Worm (Caenorhabditis elegans): ENCODE results near the gene C07E3.4.
A peak's percentile ranks its signal among the peaks of the same experiment; 100 is the strongest.

The C07E3.4 gene

DNA sequence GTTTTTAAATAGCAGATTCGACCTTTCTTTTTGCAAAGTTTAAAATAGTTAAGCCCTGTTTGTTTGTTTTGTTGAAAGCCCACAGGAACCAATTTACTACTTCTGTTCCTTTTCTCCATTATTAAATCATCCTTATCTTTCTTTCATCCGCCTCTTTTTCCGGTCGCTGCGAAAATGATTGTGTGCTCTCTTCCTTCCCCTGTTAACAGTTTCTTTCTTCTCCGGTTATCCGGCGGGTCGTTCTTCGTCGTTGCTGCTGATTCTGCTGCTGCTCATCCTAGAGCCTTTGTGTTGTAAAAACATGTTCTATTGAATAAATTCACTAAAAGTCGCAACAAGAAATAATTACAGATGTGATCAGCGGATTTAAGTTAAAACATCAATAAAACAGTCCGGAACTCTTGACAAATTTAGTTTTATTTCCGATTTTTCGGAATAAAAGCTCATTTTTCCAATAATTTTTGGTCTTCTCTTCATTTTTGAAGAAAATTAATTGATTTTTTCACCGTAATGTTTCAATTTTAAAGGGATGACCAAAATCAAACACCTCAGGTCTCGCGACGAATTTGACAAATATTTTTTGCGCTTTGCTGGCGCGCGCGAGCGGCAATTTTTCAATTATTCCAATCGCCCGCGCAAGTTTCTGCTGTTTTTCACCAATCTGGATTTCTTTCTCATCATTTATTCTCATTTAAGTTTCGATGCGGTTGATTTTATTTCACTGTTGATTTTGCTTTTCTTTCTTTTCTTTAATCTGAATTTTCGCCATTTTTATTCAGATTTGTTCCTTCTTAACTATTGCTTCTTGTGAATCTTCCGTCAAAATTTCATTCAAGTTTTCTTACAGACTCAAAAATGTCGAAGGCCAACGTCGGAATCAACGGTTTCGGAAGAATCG is 32.9 kb downstream of the C07E3.4 start, which contains the start of gene gpd-1 (continued):
- no peak for TF ChIP-seq attf-4 (tag; optimal IDR thresholded peaks at IDR 0.05)
- TF ChIP-seq Y5F2A.4 (GFP tag; optimal IDR thresholded peaks at IDR 0.05): no peak
- no peak for TF ChIP-seq lin-1 (GFP tag; IDR thresholded peaks at IDR 0.05)
- no peak for TF ChIP-seq zag-1 (tag; optimal IDR thresholded peaks at IDR 0.05)
- TF ChIP-seq snpc-4 (tag; optimal IDR thresholded peaks at IDR 0.05): no peak
- TF ChIP-seq Y75B8A.6 (GFP tag; IDR thresholded peaks at IDR 0.05): no peak
- TF ChIP-seq fkh-10 (GFP tag; optimal IDR thresholded peaks at IDR 0.05): no peak
- no peak for TF ChIP-seq arid-1 (GFP tag; conservative IDR thresholded peaks at IDR 0.05)
- TF ChIP-seq lin-15B (tag; optimal IDR thresholded peaks at IDR 0.05): no peak
- no peak for TF ChIP-seq dpl-1 (GFP tag; optimal IDR thresholded peaks at IDR 0.05)
- no peak for TF ChIP-seq nhr-237 (tag; optimal IDR thresholded peaks at IDR 0.05)
- no peak for TF ChIP-seq egl-43 (GFP tag; IDR thresholded peaks at IDR 0.05)
- peak; percentile 3 for TF ChIP-seq sdz-12 (GFP tag; optimal IDR thresholded peaks at IDR 0.05)
- TF ChIP-seq ctbp-1 (GFP tag; IDR thresholded peaks at IDR 0.05): no peak
- no peak for TF ChIP-seq ceh-82 (tag; optimal IDR thresholded peaks at IDR 0.05)
- TF ChIP-seq set-16 (GFP tag; IDR thresholded peaks at IDR 0.05): no peak
- TF ChIP-seq dmd-8 (GFP tag; IDR thresholded peaks at IDR 0.05): no peak
- TF ChIP-seq ceh-44 (GFP tag; IDR thresholded peaks at IDR 0.05): no peak
- peak; percentile 73 for TF ChIP-seq lin-38 (GFP tag; IDR thresholded peaks at IDR 0.05)
- no peak for TF ChIP-seq zip-11 (GFP tag; IDR thresholded peaks at IDR 0.05)
- no peak for TF ChIP-seq F26F4.8 (GFP tag; conservative IDR thresholded peaks at IDR 0.05)
- no peak for TF ChIP-seq dmd-6 (GFP tag; IDR thresholded peaks at IDR 0.05)
- no peak for TF ChIP-seq vab-7 (GFP tag; IDR thresholded peaks at IDR 0.05)
- peak; percentile 41 for TF ChIP-seq gei-8 (GFP tag; optimal IDR thresholded peaks at IDR 0.05)
- TF ChIP-seq php-3 (GFP tag; IDR thresholded peaks at IDR 0.05): 0 out of 2 replicates have a peak, but pooled peaks have one; percentile 13
- TF ChIP-seq daf-8 (GFP tag; IDR thresholded peaks at IDR 0.05): no peak
- TF ChIP-seq duxl-1 (tag; optimal IDR thresholded peaks at IDR 0.05; ENCODE audit: poor library complexity): no peak
- TF ChIP-seq nhr-42 (GFP tag; IDR thresholded peaks at IDR 0.05): no peak
- TF ChIP-seq nhr-6 (tag; optimal IDR thresholded peaks at IDR 0.05): no peak
- no peak for TF ChIP-seq daf-16 (GFP tag; optimal IDR thresholded peaks at IDR 0.05)
- peak; percentile 4 for TF ChIP-seq daf-16 (tag; optimal IDR thresholded peaks at IDR 0.05)
- no peak for TF ChIP-seq ZK546.5 (tag; optimal IDR thresholded peaks at IDR 0.05)
- no peak for TF ChIP-seq zip-2 (tag; optimal IDR thresholded peaks at IDR 0.05)
- no peak for TF ChIP-seq ceh-62 (tag; optimal IDR thresholded peaks at IDR 0.05)
- TF ChIP-seq mes-2 (tag; optimal IDR thresholded peaks at IDR 0.05; ENCODE audit: poor library complexity, severe bottlenecking): peak; percentile 6
- TF ChIP-seq lir-3 (tag; optimal IDR thresholded peaks at IDR 0.05): no peak
- TF ChIP-seq R02D3.7 (tag; optimal IDR thresholded peaks at IDR 0.05): no peak
- no peak for TF ChIP-seq madf-9 (GFP tag; conservative IDR thresholded peaks at IDR 0.05)
- TF ChIP-seq mxl-3 (GFP tag; optimal IDR thresholded peaks at IDR 0.05): no peak
- TF ChIP-seq ztf-7 (tag; optimal IDR thresholded peaks at IDR 0.05): no peak
- no peak for TF ChIP-seq nhr-10 (tag; optimal IDR thresholded peaks at IDR 0.05)
- TF ChIP-seq ces-1 (GFP tag; optimal IDR thresholded peaks at IDR 0.05): no peak
- no peak for TF ChIP-seq lin-29 (GFP tag; IDR thresholded peaks at IDR 0.05)
- TF ChIP-seq aha-1 (tag): no peak
- TF ChIP-seq spr-3 (GFP tag; optimal IDR thresholded peaks at IDR 0.05): peak; percentile 19
- TF ChIP-seq nhr-48 (tag; optimal IDR thresholded peaks at IDR 0.05): peak; percentile 32
- no peak for TF ChIP-seq jun-1 (tag; optimal IDR thresholded peaks at IDR 0.05)
- TF ChIP-seq pqm-1 (tag; optimal IDR thresholded peaks at IDR 0.05): no peak
- no peak for TF ChIP-seq fos-1 (tag; optimal IDR thresholded peaks at IDR 0.05)
- no peak for TF ChIP-seq F37D6.2 (tag; optimal IDR thresholded peaks at IDR 0.05)
- no peak for TF ChIP-seq lsy-2 (tag; optimal IDR thresholded peaks at IDR 0.05)
